Worm (Caenorhabditis elegans): Measurements from ENCODE around the gene twk-17.

Gene twk-17

ce11 chrX:7607982-7608381 is at the start of gene twk-17:
twk-17 (minus strand) TSS chrX:7608082.
- TF ChIP-seq tag-97 (GFP tag; IDR thresholded peaks at IDR 0.05): no peak
- TF ChIP-seq pha-4 (GFP tag; IDR thresholded peaks at IDR 0.05): no peak
- no peak for TF ChIP-seq pha-4 (tag; optimal IDR thresholded peaks at IDR 0.05)
- 0 out of 2 replicates have a peak, but pooled peaks have one; percentile 18 for TF ChIP-seq set-16 (GFP tag; IDR thresholded peaks at IDR 0.05)
- 0 out of 2 replicates have a peak, but pooled peaks have one; percentile 63 for TF ChIP-seq D1046.2 (GFP tag; IDR thresholded peaks at IDR 0.05)

- TF ChIP-seq gei-8 (GFP tag; optimal IDR thresholded peaks at IDR 0.05) (no peak), nhr-237 (tag; optimal IDR thresholded peaks at IDR 0.05) (no peak), R02D3.7 (tag; optimal IDR thresholded peaks at IDR 0.05) (no peak), set-16 (GFP tag; IDR thresholded peaks at IDR 0.05) (no peak), nhr-102 (tag; optimal IDR thresholded peaks at IDR 0.05) (no peak), lsy-2 (tag; optimal IDR thresholded peaks at IDR 0.05) (peak in 1 of 2 experiments; percentile 14)
Measured at ce11 chrX:7656875-7657274, 49.0 kb upstream of the twk-17 start, which contains the start of gene F27D9.12. F27D9.12 (minus strand) TSS chrX:7656975.

ce11 chrX:7655469-7656003 is 47.7 kb upstream of the twk-17 start:
- TF ChIP-seq unc-130 (GFP tag; optimal IDR thresholded peaks at IDR 0.05) (no peak), hif-1 (tag; optimal IDR thresholded peaks at IDR 0.05) (peak in 1 of 2 experiments; percentile 5), Y48G9A.11 (GFP tag; IDR thresholded peaks at IDR 0.05) (0 out of 2 replicates have a peak, but pooled peaks have one; percentile 8), hlh-30 (tag; optimal IDR thresholded peaks at IDR 0.05; ENCODE audit: insufficient read depth) (peak; percentile 75), fkh-10 (GFP tag; optimal IDR thresholded peaks at IDR 0.05) (no peak), mdl-1 (tag; optimal IDR thresholded peaks at IDR 0.05) (peak; percentile 18 to 39)

- TF ChIP-seq daf-16 (GFP tag; optimal IDR thresholded peaks at IDR 0.05) (no peak), daf-16 (tag; optimal IDR thresholded peaks at IDR 0.05) (no peak), unc-39 (tag; optimal IDR thresholded peaks at IDR 0.05) (no peak), daf-12 (tag; optimal IDR thresholded peaks at IDR 0.05) (no peak), nhr-11 (tag; optimal IDR thresholded peaks at IDR 0.05) (no peak), rbr-2 (tag; optimal IDR thresholded peaks at IDR 0.05) (peak; percentile 27), mdt-29 (GFP tag; IDR thresholded peaks at IDR 0.05) (no peak), F10B5.3 (tag; optimal IDR thresholded peaks at IDR 0.05) (no peak), set-16 (GFP tag; IDR thresholded peaks at IDR 0.05) (peak; percentile 20; the same call in 1 of the 2 replicates), egl-43 (GFP tag; IDR thresholded peaks at IDR 0.05) (0 out of 2 replicates have a peak, but pooled peaks have one; percentile 47), mxl-2 (GFP tag; conservative IDR thresholded peaks at IDR 0.05) (no peak), T26A8.4 (GFP tag; IDR thresholded peaks at IDR 0.05) (no peak), ceh-62 (tag; optimal IDR thresholded peaks at IDR 0.05) (no peak), skn-1 (tag; optimal IDR thresholded peaks at IDR 0.05) (no peak), F37D6.2 (tag; optimal IDR thresholded peaks at IDR 0.05) (no peak), nhr-77 (tag; optimal IDR thresholded peaks at IDR 0.05) (no peak), mdl-1 (tag; optimal IDR thresholded peaks at IDR 0.05) (peak in 1 of 2 experiments; percentile 67), unc-62 (GFP tag; optimal IDR thresholded peaks at IDR 0.05 in 1 of 2) (no peak), unc-62 (tag; optimal IDR thresholded peaks at IDR 0.05) (no peak), pha-4 (GFP tag; IDR thresholded peaks at IDR 0.05) (no peak), pha-4 (tag; optimal IDR thresholded peaks at IDR 0.05) (no peak), unc-130 (GFP tag; optimal IDR thresholded peaks at IDR 0.05) (no peak), hif-1 (tag; optimal IDR thresholded peaks at IDR 0.05) (peak in 1 of 2 experiments; percentile 51), dmd-6 (GFP tag; IDR thresholded peaks at IDR 0.05) (no peak), spr-3 (GFP tag; optimal IDR thresholded peaks at IDR 0.05) (no peak), aha-1 (tag) (peak; percentile 9), hlh-30 (tag; optimal IDR thresholded peaks at IDR 0.05; ENCODE audit: insufficient read depth) (peak; percentile 37), aly-2 (tag; optimal IDR thresholded peaks at IDR 0.05) (no peak), hlh-11 (tag; optimal IDR thresholded peaks at IDR 0.05) (peak; percentile 12), mxl-3 (GFP tag; optimal IDR thresholded peaks at IDR 0.05) (no peak)
Measured at ce11 chrX:7653708-7654390, 46.0 kb upstream of the twk-17 start.

All from whole organism, L4 larva.